Fruit fly (Drosophila melanogaster) whole organism, embryonic: Measurements from ENCODE around the gene Ero1L.

Source experiments
- C15 ChIP-seq: fragments of 200-800 bp; sonication (Bioruptor generic); IDR thresholded peaks from 3 replicates; pipeline ENCODE4 v1.3.6; 2022; ENCODE audit warnings: missing biosample characterization, missing genetic modification characterization
- CG11504 ChIP-seq: fragments of 200-800 bp; sonication (Bioruptor generic); optimal IDR thresholded peaks from 3 replicates; lab custom pipeline; 2019; ENCODE audit warnings: missing biosample characterization, mild to moderate bottlenecking, missing genetic modification characterization, moderate library complexity
- CG2129 ChIP-seq: fragments of 200-800 bp; sonication (Bioruptor generic); IDR thresholded peaks from 2 replicates; pipeline ENCODE4 v1.3.6; 2022; ENCODE audit warnings: missing biosample characterization, missing genetic modification characterization; ENCODE audit not compliant: partially characterized antibody
- CG30403 ChIP-seq: fragments of 200-800 bp; sonication (Bioruptor generic); optimal IDR thresholded peaks from 3 replicates; lab custom pipeline; 2016; ENCODE audit warnings: missing biosample characterization, missing genetic modification characterization
- CG9437 ChIP-seq: fragments of 200-800 bp; sonication (Bioruptor generic); optimal IDR thresholded peaks from 2 replicates; lab custom pipeline; 2018; ENCODE audit warnings: missing biosample characterization, mild to moderate bottlenecking, missing genetic modification characterization
- Hmx ChIP-seq: fragments of 200-800 bp; sonication (Bioruptor generic); optimal IDR thresholded peaks from 2 replicates; lab custom pipeline; 2016; ENCODE audit warnings: missing biosample characterization, missing genetic modification characterization
- corto ChIP-seq: fragments of 200-800 bp; sonication (Bioruptor generic); optimal IDR thresholded peaks from 2 replicates; lab custom pipeline; 2016; ENCODE audit warnings: missing biosample characterization, mild to moderate bottlenecking, missing genetic modification characterization, moderate library complexity
- cwo ChIP-seq: fragments of 200-800 bp; sonication (Bioruptor generic); optimal IDR thresholded peaks from 3 replicates; lab custom pipeline; 2017; ENCODE audit warnings: missing biosample characterization, missing genetic modification characterization, mild to moderate bottlenecking, moderate library complexity, missing genetic modification reagents
- dm ChIP-seq: fragments of 200-800 bp; sonication (Bioruptor generic); optimal IDR thresholded peaks from 3 replicates; lab custom pipeline; 2016; ENCODE audit warnings: missing biosample characterization, missing genetic modification characterization

DNA sequence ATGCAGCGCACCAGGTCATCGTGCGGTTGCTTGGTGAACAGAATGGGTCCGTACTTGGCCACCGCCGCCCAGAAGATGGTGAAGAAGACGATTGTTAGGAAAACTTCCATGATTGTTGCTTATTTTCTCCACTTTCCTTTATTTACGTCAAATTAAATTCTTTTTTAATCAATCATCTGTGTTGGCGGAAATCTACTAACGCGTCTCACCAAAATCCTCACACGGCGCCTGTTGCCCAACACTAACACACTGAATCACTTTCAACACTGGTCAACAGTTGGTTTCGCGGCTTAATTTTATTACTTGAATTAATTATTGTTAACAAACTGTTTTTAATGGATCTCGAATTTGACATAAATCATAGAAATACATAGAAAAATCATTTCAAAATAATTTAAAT lies 16.5 kb downstream of the Ero1L start, which contains the start of gene VhaM9.7-c:
- TF ChIP-seq CG9437 (GFP tag; lab: Kevin White, UChicago) = peak; percentile 13
- no peak for TF ChIP-seq CG11504 (tag; lab: Kevin White, UChicago)
- no peak for TF ChIP-seq Hmx (GFP tag; lab: Kevin White, UChicago)
- TF ChIP-seq dm (GFP tag; lab: Kevin White, UChicago) = peak; percentile 0
- no peak for TF ChIP-seq CG2129 (GFP tag; lab: Robert Waterston, UW)
- no peak for TF ChIP-seq C15 (GFP tag; lab: Robert Waterston, UW)
- TF ChIP-seq corto (GFP tag; lab: Kevin White, UChicago) = no peak
- no peak for TF ChIP-seq cwo
- TF ChIP-seq CG30403 (GFP tag; lab: Kevin White, UChicago) = peak; percentile 47
